Fruit fly (Drosophila melanogaster) whole organism, prepupa: ENCODE data around the gene CG7320.

Experiments
- Blimp-1 ChIP-seq: fragments of 200-800 bp; sonication (Bioruptor generic); optimal IDR thresholded peaks from 3 replicates; lab custom pipeline; 2017; ENCODE audit warnings: missing biosample characterization, missing genetic modification characterization, mild to moderate bottlenecking, moderate library complexity, missing genetic modification reagents
- CG10631 ChIP-seq: fragments of 200-800 bp; sonication (Bioruptor generic); optimal IDR thresholded peaks from 2 replicates; lab custom pipeline; 2016; ENCODE audit warnings: missing biosample characterization, missing genetic modification characterization
- CG11294 ChIP-seq: fragments of 200-800 bp; sonication (Bioruptor generic); IDR thresholded peaks from 2 replicates; pipeline ENCODE4 v1.3.6; 2022; ENCODE audit warnings: missing biosample characterization, missing genetic modification characterization
- CG11762 ChIP-seq: fragments of 200-800 bp; sonication (Bioruptor generic); optimal IDR thresholded peaks from 3 replicates; lab custom pipeline; 2016; ENCODE audit warnings: missing biosample characterization, missing genetic modification characterization; ENCODE audit not compliant: insufficient read depth
- CG15336 ChIP-seq: fragments of 200-800 bp; sonication (Bioruptor generic); IDR thresholded peaks from 2 replicates; pipeline ENCODE4 v1.3.6; 2022; ENCODE audit warnings: missing biosample characterization, missing genetic modification characterization
- CG1621 ChIP-seq: fragments of 200-800 bp; sonication (Bioruptor generic); optimal IDR thresholded peaks from 3 replicates; lab custom pipeline; 2018; ENCODE audit warnings: missing biosample characterization, mild to moderate bottlenecking, missing genetic modification characterization
- CG16779 ChIP-seq: fragments of 200-800 bp; sonication (Bioruptor generic); optimal IDR thresholded peaks from 3 replicates; lab custom pipeline; 2017; ENCODE audit warnings: missing biosample characterization, mild to moderate bottlenecking, missing genetic modification characterization
- CG31627 ChIP-seq: fragments of 200-800 bp; sonication (Bioruptor generic); optimal IDR thresholded peaks from 3 replicates; lab custom pipeline; 2016; ENCODE audit warnings: missing biosample characterization, missing genetic modification characterization
- CG32006 ChIP-seq: fragments of 200-800 bp; sonication (Bioruptor generic); optimal IDR thresholded peaks from 3 replicates; lab custom pipeline; 2017; ENCODE audit warnings: missing biosample characterization, mild to moderate bottlenecking, missing genetic modification characterization
- CG34406 ChIP-seq: fragments of 200-800 bp; sonication (Bioruptor generic); optimal IDR thresholded peaks from 3 replicates; lab custom pipeline; 2016; ENCODE audit warnings: missing biosample characterization, missing genetic modification characterization
- CG6163 ChIP-seq: fragments of 200-800 bp; sonication (Bioruptor generic); IDR thresholded peaks from 3 replicates; pipeline ENCODE4 v1.3.6; 2022; ENCODE audit warnings: missing biosample characterization, missing genetic modification characterization
- CG6854 ChIP-seq: fragments of 200-800 bp; sonication (Bioruptor generic); optimal IDR thresholded peaks from 2 replicates; lab custom pipeline; 2017; ENCODE audit warnings: missing biosample characterization, mild to moderate bottlenecking, missing genetic modification characterization
- CG7368 ChIP-seq: fragments of 200-800 bp; sonication (Bioruptor generic); optimal IDR thresholded peaks from 3 replicates; lab custom pipeline; 2016; ENCODE audit warnings: missing biosample characterization, missing genetic modification characterization
- CG8319 ChIP-seq: fragments of 200-800 bp; sonication (Bioruptor generic); optimal IDR thresholded peaks from 3 replicates; lab custom pipeline; 2016; ENCODE audit warnings: missing biosample characterization, missing genetic modification characterization
- CG8632 ChIP-seq: fragments of 200-800 bp; sonication (Bioruptor generic); optimal IDR thresholded peaks from 3 replicates; lab custom pipeline; 2016; ENCODE audit warnings: missing biosample characterization, missing genetic modification characterization
- CG9139 ChIP-seq: fragments of 200-800 bp; sonication (Bioruptor generic); optimal IDR thresholded peaks from 3 replicates; lab custom pipeline; 2017; ENCODE audit warnings: missing biosample characterization, mild to moderate bottlenecking, missing genetic modification characterization
- Eip75B ChIP-seq: fragments of 200-800 bp; sonication (Bioruptor generic); optimal IDR thresholded peaks from 3 replicates; lab custom pipeline; 2016; ENCODE audit warnings: missing biosample characterization, missing genetic modification characterization
- Eip78C ChIP-seq: fragments of 200-800 bp; sonication (Bioruptor generic); peaks from one replicate; lab custom pipeline; 2016; ENCODE audit warnings: missing biosample characterization, missing genetic modification characterization
- Ets21C ChIP-seq: fragments of 200-800 bp; sonication (Bioruptor generic); optimal IDR thresholded peaks from 3 replicates; lab custom pipeline; 2016; ENCODE audit warnings: missing biosample characterization, missing genetic modification characterization
- Hr39 ChIP-seq: fragments of 200-800 bp; sonication (Bioruptor generic); optimal IDR thresholded peaks from 2 replicates; lab custom pipeline; 2016; ENCODE audit warnings: missing biosample characterization, missing genetic modification characterization
- Hr4 ChIP-seq: fragments of 200-800 bp; sonication (Bioruptor generic); optimal IDR thresholded peaks from 3 replicates; lab custom pipeline; 2016; ENCODE audit warnings: missing biosample characterization, missing genetic modification characterization
- Lpt ChIP-seq: fragments of 200-800 bp; sonication (Bioruptor generic); optimal IDR thresholded peaks from 3 replicates; lab custom pipeline; 2016; ENCODE audit warnings: missing biosample characterization, missing genetic modification characterization
- Met ChIP-seq: fragments of 200-800 bp; sonication (Bioruptor generic); optimal IDR thresholded peaks from 3 replicates; lab custom pipeline; 2016; ENCODE audit warnings: missing biosample characterization, missing genetic modification characterization
- OdsH ChIP-seq: fragments of 200-800 bp; sonication (Bioruptor generic); optimal IDR thresholded peaks from 3 replicates; lab custom pipeline; 2016; ENCODE audit warnings: missing biosample characterization, missing genetic modification characterization
- Smox ChIP-seq: fragments of 200-800 bp; sonication (Bioruptor generic); optimal IDR thresholded peaks from 3 replicates; lab custom pipeline; 2016; ENCODE audit warnings: missing biosample characterization, missing genetic modification characterization
- Sox102F ChIP-seq: fragments of 200-800 bp; sonication (Bioruptor generic); optimal IDR thresholded peaks from 2 replicates; lab custom pipeline; 2016; ENCODE audit warnings: missing biosample characterization, mild to moderate bottlenecking, missing genetic modification characterization
- Sox14 ChIP-seq: fragments of 200-800 bp; sonication (Bioruptor generic); optimal IDR thresholded peaks from 3 replicates; lab custom pipeline; 2016; ENCODE audit warnings: missing biosample characterization, missing genetic modification characterization
- Sox15 ChIP-seq: fragments of 200-800 bp; sonication (Bioruptor generic); optimal IDR thresholded peaks from 3 replicates; lab custom pipeline; 2016; ENCODE audit warnings: missing biosample characterization, missing genetic modification characterization
- achi ChIP-seq: fragments of 200-800 bp; sonication (Bioruptor generic); optimal IDR thresholded peaks from 3 replicates; lab custom pipeline; 2016; ENCODE audit warnings: missing biosample characterization, missing genetic modification characterization
- acj6 ChIP-seq: fragments of 200-800 bp; sonication (Bioruptor generic); optimal IDR thresholded peaks from 3 replicates; lab custom pipeline; 2016; ENCODE audit warnings: missing biosample characterization, missing genetic modification characterization
- cyc ChIP-seq: fragments of 200-800 bp; sonication (Bioruptor generic); optimal IDR thresholded peaks from 3 replicates; lab custom pipeline; 2016; ENCODE audit warnings: missing biosample characterization, missing genetic modification characterization
- dac ChIP-seq: fragments of 200-800 bp; sonication (Bioruptor generic); optimal IDR thresholded peaks from 2 replicates; lab custom pipeline; 2017; ENCODE audit warnings: missing biosample characterization, mild to moderate bottlenecking, missing genetic modification characterization
- dsx ChIP-seq: fragments of 200-800 bp; optimal IDR thresholded peaks from 3 replicates; lab custom pipeline; 2019; ENCODE audit warnings: missing biosample characterization, mild to moderate bottlenecking, missing genetic modification characterization, moderate library complexity; ENCODE audit not compliant: poor library complexity, severe bottlenecking
- eg ChIP-seq: fragments of 200-800 bp; sonication (Bioruptor generic); IDR thresholded peaks from 3 replicates; pipeline ENCODE4 v1.3.6; 2022; ENCODE audit warnings: missing biosample characterization, missing genetic modification characterization
- esn ChIP-seq: fragments of 200-800 bp; sonication (Bioruptor generic); optimal IDR thresholded peaks from 2 replicates; lab custom pipeline; 2016; ENCODE audit warnings: missing biosample characterization, mild to moderate bottlenecking, missing genetic modification characterization, moderate library complexity
- fd59A ChIP-seq: fragments of 200-800 bp; sonication (Bioruptor generic); optimal IDR thresholded peaks from 2 replicates; lab custom pipeline; 2017; ENCODE audit warnings: missing biosample characterization, mild to moderate bottlenecking, missing genetic modification characterization, missing genetic modification reagents
- lz ChIP-seq: fragments of 200-800 bp; sonication (Bioruptor generic); optimal IDR thresholded peaks from 3 replicates; lab custom pipeline; 2016; ENCODE audit warnings: missing biosample characterization, missing genetic modification characterization
- net ChIP-seq: fragments of 200-800 bp; sonication (Bioruptor generic); optimal IDR thresholded peaks from 3 replicates; lab custom pipeline; 2016; ENCODE audit warnings: missing biosample characterization, missing genetic modification characterization
- pdm3 ChIP-seq: fragments of 200-800 bp; sonication (Bioruptor generic); optimal IDR thresholded peaks from 3 replicates; lab custom pipeline; 2016; ENCODE audit warnings: missing biosample characterization, missing genetic modification characterization
- svp ChIP-seq: fragments of 200-800 bp; sonication (Bioruptor generic); peaks from one replicate; lab custom pipeline; 2016; ENCODE audit warnings: missing biosample characterization, missing genetic modification characterization
- topi ChIP-seq: fragments of 200-800 bp; sonication (Bioruptor generic); optimal IDR thresholded peaks from 3 replicates; lab custom pipeline; 2016; ENCODE audit warnings: missing biosample characterization, missing genetic modification characterization
- vri ChIP-seq: fragments of 200-800 bp; sonication (Bioruptor generic); optimal IDR thresholded peaks from 3 replicates; lab custom pipeline; 2016; ENCODE audit warnings: missing biosample characterization, mild to moderate bottlenecking, missing genetic modification characterization

The CG7320 gene

DNA sequence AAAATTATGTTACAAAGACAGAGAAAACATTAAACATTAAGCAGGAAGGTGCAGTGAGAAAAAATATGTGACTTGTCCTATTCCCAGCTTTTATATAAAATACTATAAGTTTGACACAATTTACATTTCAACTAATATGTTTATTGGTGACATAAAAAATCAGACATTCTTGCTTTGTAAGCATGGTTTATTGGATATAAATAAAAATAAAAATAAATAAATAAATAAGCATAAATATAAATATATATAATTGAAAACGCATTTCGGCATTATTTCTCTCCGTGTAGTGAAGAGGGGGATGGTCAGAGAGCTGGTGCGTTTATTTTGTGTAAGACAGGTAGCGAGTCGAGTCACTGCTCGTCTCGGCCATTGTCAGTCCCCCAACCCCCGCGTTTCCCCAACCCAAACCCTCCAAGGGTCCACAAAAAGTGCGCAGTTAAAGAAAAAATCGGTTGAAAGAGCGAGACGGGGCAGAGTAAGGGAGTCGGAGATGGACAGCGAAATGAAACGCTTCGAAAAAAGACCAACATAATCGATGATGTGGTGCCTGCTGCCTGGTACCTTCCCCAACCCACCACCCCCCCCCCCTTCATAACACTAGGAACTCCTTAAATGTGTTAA, 8.3 kb upstream of the CG7320 start (continued):
- TF ChIP-seq CG8632 (GFP tag; lab: Kevin White, UChicago) (peak; percentile 95), OdsH (GFP tag; lab: Kevin White, UChicago) (peak; percentile 88), Smox (peak; percentile 84), cyc (GFP tag; lab: Kevin White, UChicago) (peak; percentile 83), dac (GFP tag; lab: Kevin White, UChicago) (no peak), CG6163 (GFP tag; lab: Robert Waterston, UW) (peak; percentile 74), fd59A (peak; percentile 75), CG9139 (GFP tag; lab: Kevin White, UChicago) (peak; percentile 90), net (peak; percentile 73)

DNA sequence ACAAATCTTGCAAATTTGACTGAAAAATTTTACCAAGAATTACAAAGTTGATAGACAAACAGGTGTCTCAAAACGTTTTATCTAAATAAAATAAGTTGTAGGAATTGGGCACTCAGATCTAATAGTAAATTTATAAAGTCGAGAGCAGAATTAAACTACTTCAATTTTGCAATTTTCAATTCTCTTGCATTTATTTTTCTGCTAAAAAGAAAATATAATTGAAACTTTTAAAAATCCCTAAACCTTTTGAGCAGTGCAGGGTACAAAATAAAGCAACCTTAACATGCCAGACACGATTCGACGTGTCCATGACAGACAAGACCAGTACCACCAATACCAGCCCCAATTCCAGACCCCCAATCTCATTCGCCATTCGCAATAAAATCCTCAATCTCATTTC, 7.7 kb upstream of the CG7320 start:
- TF ChIP-seq Sox15 (no peak), CG8632 (GFP tag; lab: Kevin White, UChicago) (peak; percentile 39), CG8319 (GFP tag; lab: Kevin White, UChicago) (peak; percentile 1), eg (GFP tag; lab: Robert Waterston, UW) (no peak), cyc (GFP tag; lab: Kevin White, UChicago) (peak; percentile 60), achi (peak; percentile 4), Eip78C (GFP tag; lab: Kevin White, UChicago) (peak; percentile 92), Sox14 (GFP tag; lab: Kevin White, UChicago) (peak; percentile 42), CG16779 (tag; lab: Kevin White, UChicago) (no peak), CG10631 (GFP tag; lab: Kevin White, UChicago) (peak; percentile 27), fd59A (peak; percentile 10), svp (peak; percentile 81), CG31627 (peak; percentile 68), CG7368 (GFP tag; lab: Kevin White, UChicago) (no peak), dsx (no peak), CG6854 (GFP tag; lab: Kevin White, UChicago) (no peak), CG34406 (GFP tag; lab: Kevin White, UChicago) (peak; percentile 33), CG32006 (GFP tag; lab: Kevin White, UChicago) (no peak), CG15336 (GFP tag; lab: Robert Waterston, UW) (no peak), Sox102F (GFP tag; lab: Kevin White, UChicago) (peak; percentile 41), Hr4 (GFP tag; lab: Kevin White, UChicago) (no peak), CG11294 (GFP tag; lab: Robert Waterston, UW) (no peak), Smox (peak; percentile 64), esn (GFP tag; lab: Kevin White, UChicago) (peak; percentile 75), Ets21C (GFP tag; lab: Kevin White, UChicago) (peak; percentile 33), CG11762 (GFP tag; lab: Kevin White, UChicago) (no peak), Blimp-1 (GFP tag; lab: Kevin White, UChicago) (no peak), acj6 (peak; percentile 54), Lpt (no peak), topi (GFP tag; lab: Kevin White, UChicago) (peak; percentile 75), lz (GFP tag; lab: Kevin White, UChicago) (peak; percentile 60), vri (GFP tag; lab: Kevin White, UChicago) (no peak), net (peak; percentile 18), CG1621 (tag; lab: Kevin White, UChicago) (no peak), Hr39 (GFP tag; lab: Kevin White, UChicago) (peak; percentile 77), Eip75B (peak; percentile 20), OdsH (GFP tag; lab: Kevin White, UChicago) (peak; percentile 57), Met (peak; percentile 73), pdm3 (peak; percentile 40)
